Fruit fly (Drosophila melanogaster) whole organism, embryonic: ENCODE results near the gene Arl8.

ENCODE experiments used
- Antp ChIP-seq: fragments of 200-800 bp; sonication (Bioruptor generic); optimal IDR thresholded peaks from 3 replicates; lab custom pipeline; 2016; ENCODE audit warnings: missing biosample characterization, missing genetic modification characterization
- Atf3 ChIP-seq: fragments of 200-800 bp; sonication (Bioruptor generic); optimal IDR thresholded peaks from 3 replicates; lab custom pipeline; 2016; ENCODE audit warnings: missing biosample characterization, missing genetic modification characterization
- BEAF-32 ChIP-seq: fragments of 200-800 bp; sonication (Bioruptor generic); optimal IDR thresholded peaks from 3 replicates; lab custom pipeline; 2017; ENCODE audit warnings: missing biosample characterization, missing genetic modification characterization, mild to moderate bottlenecking, moderate library complexity, missing genetic modification reagents
- Bteb2 ChIP-seq: fragments of 200-800 bp; sonication (Bioruptor generic); optimal IDR thresholded peaks from 2 replicates; lab custom pipeline; 2016; ENCODE audit warnings: missing biosample characterization, missing genetic modification characterization
- CG10366 ChIP-seq: fragments of 200-800 bp; sonication (Bioruptor generic); IDR thresholded peaks from 2 replicates; pipeline ENCODE4 v1.3.6; 2022; ENCODE audit warnings: missing biosample characterization, missing genetic modification characterization
- CG10959 ChIP-seq: fragments of 200-800 bp; sonication (Bioruptor generic); IDR thresholded peaks from 2 replicates; pipeline ENCODE4 v1.3.6; 2022; ENCODE audit warnings: missing biosample characterization, missing genetic modification characterization
- CG11695 ChIP-seq: fragments of 200-800 bp; sonication (Bioruptor generic); IDR thresholded peaks from 3 replicates; pipeline ENCODE4 v1.3.6; 2022; ENCODE audit warnings: missing biosample characterization, missing genetic modification characterization
- CG12391 ChIP-seq: fragments of 200-800 bp; sonication (Bioruptor generic); optimal IDR thresholded peaks from 3 replicates; lab custom pipeline; 2018; ENCODE audit warnings: missing biosample characterization, mild to moderate bottlenecking, missing genetic modification characterization, moderate library complexity
- CG13123 ChIP-seq: fragments of 200-800 bp; sonication (Bioruptor generic); optimal IDR thresholded peaks from 2 replicates; lab custom pipeline; 2016; ENCODE audit warnings: missing biosample characterization, missing genetic modification characterization
- CG15514 ChIP-seq: fragments of 200-800 bp; sonication (Bioruptor generic); optimal IDR thresholded peaks from 3 replicates; lab custom pipeline; 2017; ENCODE audit warnings: missing biosample characterization, missing genetic modification characterization, mild to moderate bottlenecking, moderate library complexity, missing genetic modification reagents
- CG15601 ChIP-seq: fragments of 200-800 bp; sonication (Bioruptor generic); optimal IDR thresholded peaks from 3 replicates; lab custom pipeline; 2019; ENCODE audit warnings: missing biosample characterization, mild to moderate bottlenecking, missing genetic modification characterization, moderate library complexity
- CG18262 ChIP-seq: fragments of 200-800 bp; optimal IDR thresholded peaks from 3 replicates; lab custom pipeline; 2019; ENCODE audit warnings: missing biosample characterization, mild to moderate bottlenecking, missing genetic modification characterization, moderate library complexity
- CG18764 ChIP-seq: fragments of 200-800 bp; sonication (Bioruptor generic); optimal IDR thresholded peaks from 3 replicates; lab custom pipeline; 2016; ENCODE audit warnings: missing biosample characterization, missing genetic modification characterization
- CG2116 ChIP-seq: fragments of 200-800 bp; sonication (Bioruptor generic); optimal IDR thresholded peaks from 3 replicates; lab custom pipeline; 2018; ENCODE audit warnings: missing biosample characterization, mild to moderate bottlenecking, missing genetic modification characterization
- CG30020 ChIP-seq: fragments of 200-800 bp; optimal IDR thresholded peaks from 2 replicates; lab custom pipeline; 2019; ENCODE audit warnings: missing biosample characterization, mild to moderate bottlenecking, missing genetic modification characterization, moderate library complexity
- CG3065 ChIP-seq: fragments of 200-800 bp; sonication (Bioruptor generic); optimal IDR thresholded peaks from 2 replicates; lab custom pipeline; 2016; ENCODE audit warnings: missing biosample characterization, missing genetic modification characterization
- CG31388 ChIP-seq: fragments of 200-800 bp; sonication (Bioruptor generic); optimal IDR thresholded peaks from 2 replicates; lab custom pipeline; 2016; ENCODE audit warnings: missing biosample characterization, missing genetic modification characterization
- CG34224 ChIP-seq: fragments of 200-800 bp; sonication (Bioruptor generic); IDR thresholded peaks from 3 replicates; pipeline ENCODE4 v1.3.6; 2022; ENCODE audit warnings: missing biosample characterization, missing genetic modification characterization; ENCODE audit not compliant: partially characterized antibody
- CG6791 ChIP-seq: fragments of 200-800 bp; sonication (Bioruptor generic); IDR thresholded peaks from 3 replicates; pipeline ENCODE4 v1.3.6; 2022; ENCODE audit warnings: missing biosample characterization, missing genetic modification characterization; ENCODE audit not compliant: partially characterized antibody
- CG6854 ChIP-seq: fragments of 200-800 bp; sonication (Bioruptor generic); optimal IDR thresholded peaks from 3 replicates; lab custom pipeline; 2017; ENCODE audit warnings: missing biosample characterization, mild to moderate bottlenecking, missing genetic modification characterization
- CG7556 ChIP-seq: fragments of 200-800 bp; sonication (Bioruptor generic); optimal IDR thresholded peaks from 2 replicates; lab custom pipeline; 2017; ENCODE audit warnings: missing biosample characterization, mild to moderate bottlenecking, missing genetic modification characterization
- D ChIP-seq, 2 experiments: fragments of 200-800 bp in 1 of 2; fragments of >200 bp in 1 of 2; sonication (Bioruptor generic) in 1 of 2; optimal IDR thresholded peaks; 2 replicates in 1 of 2; 3 replicates in 1 of 2; lab custom pipeline; 2017; ENCODE audit warnings: mild to moderate bottlenecking in 1 of 2, missing biosample characterization in 1 of 2, missing genetic modification characterization in 1 of 2, missing genetic modification reagents in 1 of 2
- Dek ChIP-seq: fragments of 200-800 bp; sonication (Bioruptor generic); optimal IDR thresholded peaks from 3 replicates; lab custom pipeline; 2019; ENCODE audit warnings: missing biosample characterization, mild to moderate bottlenecking, missing genetic modification characterization, moderate library complexity
- Ets65A ChIP-seq: fragments of 200-800 bp; sonication (Bioruptor generic); peaks from one replicate; lab custom pipeline; 2016; ENCODE audit warnings: missing biosample characterization, missing genetic modification characterization
- Gsc ChIP-seq: fragments of 200-800 bp; sonication (Bioruptor generic); IDR thresholded peaks from 2 replicates; pipeline ENCODE4 v1.3.6; 2022; ENCODE audit warnings: missing biosample characterization, missing genetic modification characterization
- HLH3B ChIP-seq: fragments of 200-800 bp; sonication (Bioruptor generic); IDR thresholded peaks from 2 replicates; pipeline ENCODE4 v1.3.6; 2022; ENCODE audit warnings: missing biosample characterization, missing genetic modification characterization
- Poxn ChIP-seq: fragments of 200-800 bp; sonication (Bioruptor generic); IDR thresholded peaks from 2 replicates; pipeline ENCODE4 v1.3.6; 2022; ENCODE audit warnings: missing biosample characterization, missing genetic modification characterization
- Tbp ChIP-seq: fragments of >200 bp; optimal IDR thresholded peaks from 2 replicates; lab custom pipeline; 2018; ENCODE audit warnings: missing biosample characterization, missing genetic modification characterization
- Xrp1 ChIP-seq: fragments of 200-800 bp; sonication (Bioruptor generic); IDR thresholded peaks from 2 replicates; pipeline ENCODE4 v1.3.6; 2022; ENCODE audit warnings: missing biosample characterization, missing genetic modification characterization
- br ChIP-seq: fragments of >200 bp; optimal IDR thresholded peaks from 2 replicates; lab custom pipeline; 2017
- chif ChIP-seq, 2 experiments: fragments of 200-800 bp; sonication (Bioruptor generic); optimal IDR thresholded peaks; 3 replicates each; lab custom pipeline; 2016; ENCODE audit warnings: missing biosample characterization in 2 of 2, missing genetic modification characterization in 2 of 2
- ci ChIP-seq: fragments of 200-800 bp; sonication (Bioruptor generic); IDR thresholded peaks from 3 replicates; pipeline ENCODE4 v1.3.6; 2022; ENCODE audit warnings: missing biosample characterization, missing genetic modification characterization
- dan ChIP-seq: fragments of 200-800 bp; sonication (Bioruptor generic); IDR thresholded peaks from 2 replicates; pipeline ENCODE4 v1.3.6; 2022; ENCODE audit warnings: missing biosample characterization, missing genetic modification characterization
- dpn ChIP-seq, 2 experiments: fragments of 200-800 bp; sonication (Bioruptor generic); optimal IDR thresholded peaks; 3 replicates each; lab custom pipeline; 2016; ENCODE audit warnings: missing biosample characterization in 2 of 2, missing genetic modification characterization in 2 of 2
- emc ChIP-seq: fragments of 200-800 bp; sonication (Bioruptor generic); optimal IDR thresholded peaks from 2 replicates; lab custom pipeline; 2016; ENCODE audit warnings: missing biosample characterization, missing genetic modification characterization
- esg ChIP-seq: fragments of 200-800 bp; sonication (Bioruptor generic); conservative IDR thresholded peaks from 2 replicates; pipeline ENCODE4 v1.3.6; 2022; ENCODE audit warnings: missing biosample characterization, missing genetic modification characterization
- insv ChIP-seq, 2 experiments: fragments of 200-800 bp; sonication (Bioruptor generic); optimal IDR thresholded peaks; 3 replicates each; lab custom pipeline; 2016 to 2018; ENCODE audit warnings: missing biosample characterization in 2 of 2, missing genetic modification characterization in 2 of 2
- lov ChIP-seq, 2 experiments: fragments of 200-800 bp in 1 of 2; fragments of >200 bp in 1 of 2; sonication (Bioruptor generic) in 1 of 2; IDR thresholded peaks in 1 of 2; optimal IDR thresholded peaks in 1 of 2; 2 replicates in 1 of 2; 3 replicates in 1 of 2; pipeline versions ENCODE4 v1.3.6 to Lab custom; 2017 to 2022; ENCODE audit warnings: missing biosample characterization in 1 of 2, missing genetic modification characterization in 1 of 2
- p53 ChIP-seq: fragments of 200-800 bp; sonication (Bioruptor generic); optimal IDR thresholded peaks from 2 replicates; lab custom pipeline; 2016; ENCODE audit warnings: missing biosample characterization, missing genetic modification characterization
- pfk ChIP-seq: fragments of 200-800 bp; sonication (Bioruptor generic); optimal IDR thresholded peaks from 2 replicates; lab custom pipeline; 2018; ENCODE audit warnings: missing biosample characterization, mild to moderate bottlenecking, missing genetic modification characterization, moderate library complexity
- salm ChIP-seq: fragments of 200-800 bp; sonication (Bioruptor generic); optimal IDR thresholded peaks from 2 replicates; lab custom pipeline; 2018; ENCODE audit warnings: missing biosample characterization, mild to moderate bottlenecking, missing genetic modification characterization
- seq ChIP-seq: fragments of 200-800 bp; sonication (Bioruptor generic); IDR thresholded peaks from 2 replicates; pipeline ENCODE4 v1.3.6; 2022; ENCODE audit warnings: missing biosample characterization, missing genetic modification characterization
- sisA ChIP-seq: fragments of 200-800 bp; sonication (Bioruptor generic); IDR thresholded peaks from 2 replicates; pipeline ENCODE4 v1.3.6; 2022; ENCODE audit warnings: missing biosample characterization, missing genetic modification characterization
- slp2 ChIP-seq: fragments of 200-800 bp; sonication (Bioruptor generic); optimal IDR thresholded peaks from 2 replicates; lab custom pipeline; 2016; ENCODE audit warnings: missing biosample characterization, missing genetic modification characterization
- ssp ChIP-seq: fragments of 200-800 bp; sonication (Bioruptor generic); IDR thresholded peaks from 2 replicates; pipeline ENCODE4 v1.3.6; 2022; ENCODE audit warnings: missing biosample characterization, missing genetic modification characterization
- zen2 ChIP-seq: fragments of 200-800 bp; sonication (Bioruptor generic); IDR thresholded peaks from 3 replicates; pipeline ENCODE4 v1.3.6; 2022; ENCODE audit warnings: missing biosample characterization, missing genetic modification characterization; ENCODE audit not compliant: partially characterized antibody
- zfh2 ChIP-seq: fragments of 200-800 bp; sonication (Bioruptor generic); optimal IDR thresholded peaks from 2 replicates; lab custom pipeline; 2016; ENCODE audit warnings: missing biosample characterization, missing genetic modification characterization

Gene Arl8

dm6 chr3R:8112880-8113832 is 13.2 kb upstream of the Arl8 start (continued):
- no peak for TF ChIP-seq CG10959 (GFP tag; lab: Robert Waterston, UW)
- peak; percentile 66 for TF ChIP-seq Dek (tag; lab: Kevin White, UChicago)
- TF ChIP-seq CG10366 (GFP tag; lab: Robert Waterston, UW), result peak; percentile 57; the same call in 1 of the 2 replicates
- peak; percentile 83 for TF ChIP-seq ci
- TF ChIP-seq emc, result peak; percentile 39
- TF ChIP-seq lov (optimal IDR thresholded peaks at IDR 0.05; lab: Kevin White, UChicago), result no peak
- no peak for TF ChIP-seq lov (GFP tag; IDR thresholded peaks at IDR 0.05; lab: Robert Waterston, UW)
- peak; percentile 52 for TF ChIP-seq CG13123 (GFP tag; lab: Kevin White, UChicago)
- peak; percentile 74 for TF ChIP-seq CG15601
- TF ChIP-seq dan (GFP tag; lab: Robert Waterston, UW), result no peak
- peak; percentile 13 for TF ChIP-seq p53
- peak; percentile 60 for TF ChIP-seq HLH3B
- TF ChIP-seq CG3065, result peak; percentile 26
- TF ChIP-seq seq (GFP tag; lab: Robert Waterston, UW), result peak; percentile 51
- peak; percentile 51 for TF ChIP-seq CG2116 (GFP tag; lab: Kevin White, UChicago)
- peak; percentile 41 for TF ChIP-seq pfk (GFP tag; lab: Kevin White, UChicago)
- TF ChIP-seq ssp (GFP tag; lab: Robert Waterston, UW), result peak; percentile 48
- TF ChIP-seq CG6854 (GFP tag; lab: Kevin White, UChicago), result peak; percentile 51
- no peak for TF ChIP-seq Gsc
- TF ChIP-seq zfh2 (GFP tag; lab: Kevin White, UChicago), result peak; percentile 66
- TF ChIP-seq CG31388 (GFP tag; lab: Kevin White, UChicago), result peak; percentile 42
- TF ChIP-seq CG18262 (tag; lab: Kevin White, UChicago), result peak; percentile 86
- no peak for TF ChIP-seq zen2 (GFP tag; lab: Robert Waterston, UW)
- TF ChIP-seq CG12391, result peak; percentile 84
- peak; percentile 73 for TF ChIP-seq Antp (GFP tag; lab: Kevin White, UChicago)
- TF ChIP-seq chif (GFP tag; optimal IDR thresholded peaks at IDR 0.05; lab: Kevin White, UChicago), result peak; percentile 37 to 80
- peak; percentile 30 for TF ChIP-seq sisA (GFP tag; lab: Robert Waterston, UW)
- TF ChIP-seq CG18764 (GFP tag; lab: Kevin White, UChicago), result peak; percentile 57
- TF ChIP-seq dpn (GFP tag; optimal IDR thresholded peaks at IDR 0.05; lab: Kevin White, UChicago), result peak; percentile 77 to 82
- TF ChIP-seq Tbp (GFP tag; lab: Kevin White, UChicago), result no peak
- TF ChIP-seq salm, result peak; percentile 38
- no peak for TF ChIP-seq BEAF-32 (GFP tag; lab: Kevin White, UChicago)
- TF ChIP-seq CG7556 (GFP tag; lab: Kevin White, UChicago), result peak; percentile 94
- peak; percentile 20; the same call in 1 of the 2 replicates for TF ChIP-seq Poxn (GFP tag; lab: Robert Waterston, UW)
- no peak for TF ChIP-seq br (lab: Kevin White, UChicago)
- TF ChIP-seq Bteb2 (GFP tag; lab: Kevin White, UChicago), result peak; percentile 82
- peak; percentile 68 for TF ChIP-seq CG11695 (GFP tag; lab: Robert Waterston, UW)
- TF ChIP-seq CG30020 (tag; lab: Kevin White, UChicago), result peak; percentile 20
- TF ChIP-seq Ets65A (GFP tag; lab: Kevin White, UChicago), result peak; percentile 96
- TF ChIP-seq CG34224, result no peak
- TF ChIP-seq insv (GFP tag; optimal IDR thresholded peaks at IDR 0.05; lab: Kevin White, UChicago), result no peak
- TF ChIP-seq esg (GFP tag; lab: Robert Waterston, UW), result peak; percentile 71
- TF ChIP-seq slp2, result peak; percentile 72
- peak; percentile 54 for TF ChIP-seq Atf3 (GFP tag; lab: Kevin White, UChicago)
- TF ChIP-seq CG15514, result peak; percentile 69
- no peak for TF ChIP-seq CG6791
- TF ChIP-seq Xrp1, result peak; percentile 57; the same call in 1 of the 2 replicates
- peak; percentile 30 for TF ChIP-seq D (optimal IDR thresholded peaks at IDR 0.05; lab: Kevin White, UChicago)
- peak; percentile 72 for TF ChIP-seq D (GFP tag; optimal IDR thresholded peaks at IDR 0.05; lab: Kevin White, UChicago)
